Worm (Caenorhabditis elegans): ENCODE measurements around the gene Y48G9A.11.

Gene Y48G9A.11

DNA sequence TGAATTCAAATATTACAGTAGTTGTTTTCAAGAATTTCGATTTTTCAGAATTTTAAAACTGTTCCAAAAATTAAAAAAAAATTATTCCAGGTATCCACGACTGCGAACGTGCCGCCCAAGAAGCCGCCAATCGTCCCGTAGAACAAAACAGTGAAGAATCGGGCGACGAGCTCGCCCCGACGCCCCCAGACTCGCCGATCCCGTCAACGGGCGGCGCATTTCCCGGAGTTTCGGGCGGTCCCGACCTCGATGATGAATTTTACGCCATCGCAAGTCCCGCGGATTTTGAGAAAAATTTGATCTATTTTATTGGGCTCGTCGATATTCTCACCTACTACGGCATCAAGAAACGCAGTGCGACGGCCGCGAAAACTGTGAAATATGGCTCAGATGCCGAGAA is 10.8 kb downstream of the Y48G9A.11 start:
- TF ChIP-seq pha-4 (tag; optimal IDR thresholded peaks at IDR 0.05) (no peak), nhr-12 (tag; optimal IDR thresholded peaks at IDR 0.05) (no peak)

ce11 chrIII:2101895-2102345 is 14.8 kb downstream of the Y48G9A.11 start, which contains the start of gene ppk-2:
ppk-2 (plus strand) TSS chrIII:2102295.
- TF ChIP-seq tbx-8 (GFP tag; optimal IDR thresholded peaks at IDR 0.05) (no peak), snpc-4 (tag; optimal IDR thresholded peaks at IDR 0.05) (no peak), ceh-39 (tag; optimal IDR thresholded peaks at IDR 0.05) (no peak), hlh-1 (tag; optimal IDR thresholded peaks at IDR 0.05) (no peak), blmp-1 (tag; optimal IDR thresholded peaks at IDR 0.05) (no peak), nhr-237 (tag; optimal IDR thresholded peaks at IDR 0.05) (no peak), ztf-11 (tag; optimal IDR thresholded peaks at IDR 0.05) (no peak), mab-5 (tag; optimal IDR thresholded peaks at IDR 0.05) (no peak), ceh-83 (GFP tag; optimal IDR thresholded peaks at IDR 0.05) (no peak), sem-2 (GFP tag; optimal IDR thresholded peaks at IDR 0.05) (no peak), zip-8 (tag; optimal IDR thresholded peaks at IDR 0.05) (no peak), lsy-2 (tag; optimal IDR thresholded peaks at IDR 0.05) (no peak), unc-62 (GFP tag; optimal IDR thresholded peaks at IDR 0.05) (no peak), pha-4 (tag; optimal IDR thresholded peaks at IDR 0.05) (no peak), ceh-43 (GFP tag; optimal IDR thresholded peaks at IDR 0.05) (no peak), lin-13 (tag; optimal IDR thresholded peaks at IDR 0.05) (no peak), flh-1 (GFP tag; optimal IDR thresholded peaks at IDR 0.05) (no peak)

ce11 chrIII:2101310-2101709 is 15.4 kb downstream of the Y48G9A.11 start:
- TF ChIP-seq mls-2 (tag; optimal IDR thresholded peaks at IDR 0.05) (no peak), nhr-28 (tag; optimal IDR thresholded peaks at IDR 0.05) (no peak), ceh-39 (tag; optimal IDR thresholded peaks at IDR 0.05) (no peak), lin-13 (tag; optimal IDR thresholded peaks at IDR 0.05) (no peak), ham-2 (GFP tag; optimal IDR thresholded peaks at IDR 0.05) (no peak), ces-1 (GFP tag; optimal IDR thresholded peaks at IDR 0.05) (no peak)

DNA sequence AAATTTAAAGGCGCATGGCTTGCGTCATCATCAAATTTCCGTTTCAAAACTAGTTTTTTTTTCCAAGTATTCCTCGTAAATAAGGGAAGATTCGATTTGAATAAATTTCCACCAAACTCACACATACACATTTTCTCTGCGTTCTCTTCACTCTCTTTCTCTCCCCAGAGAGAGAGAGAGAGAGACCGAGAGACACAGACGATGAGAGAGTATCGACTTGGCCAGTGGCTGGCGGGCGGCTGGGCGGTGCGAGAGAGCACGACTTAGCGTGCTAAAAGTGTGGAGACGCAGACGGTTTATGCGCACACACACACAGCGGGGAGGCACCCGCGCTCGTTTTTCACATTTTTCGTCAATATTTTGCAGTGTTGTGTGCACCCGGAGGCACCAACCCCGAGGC is 15.9 kb downstream of the Y48G9A.11 start:
- no peak for TF ChIP-seq ceh-43 (GFP tag; optimal IDR thresholded peaks at IDR 0.05)
- peak; percentile 70 for TF ChIP-seq ceh-39 (tag; optimal IDR thresholded peaks at IDR 0.05)
- TF ChIP-seq drap-1 (GFP tag; optimal IDR thresholded peaks at IDR 0.05) = no peak
- TF ChIP-seq blmp-1 (tag; optimal IDR thresholded peaks at IDR 0.05) = no peak
- peak; percentile 95 for TF ChIP-seq ces-1 (GFP tag; optimal IDR thresholded peaks at IDR 0.05)
- no peak for TF ChIP-seq mls-2 (tag; optimal IDR thresholded peaks at IDR 0.05)
- no peak for TF ChIP-seq zip-8 (tag; optimal IDR thresholded peaks at IDR 0.05)
- no peak for TF ChIP-seq mep-1 (tag; optimal IDR thresholded peaks at IDR 0.05)
- peak; percentile 67 for TF ChIP-seq pha-4 (tag; optimal IDR thresholded peaks at IDR 0.05)
- TF ChIP-seq flh-1 (GFP tag; optimal IDR thresholded peaks at IDR 0.05) = no peak
- TF ChIP-seq M03D4.4 (tag; optimal IDR thresholded peaks at IDR 0.05) = peak; percentile 13
- TF ChIP-seq hlh-1 (tag; optimal IDR thresholded peaks at IDR 0.05) = no peak
- no peak for TF ChIP-seq nhr-12 (tag; optimal IDR thresholded peaks at IDR 0.05)
- TF ChIP-seq unc-62 (GFP tag; optimal IDR thresholded peaks at IDR 0.05) = peak; percentile 8
- no peak for TF ChIP-seq sem-2 (GFP tag; optimal IDR thresholded peaks at IDR 0.05)
- TF ChIP-seq sptf-1 (tag; optimal IDR thresholded peaks at IDR 0.05) = peak; percentile 27
- no peak for TF ChIP-seq ztf-11 (tag; optimal IDR thresholded peaks at IDR 0.05)
- peak; percentile 56 for TF ChIP-seq lsy-2 (tag; optimal IDR thresholded peaks at IDR 0.05)
- TF ChIP-seq snpc-4 (tag; optimal IDR thresholded peaks at IDR 0.05) = no peak

ce11 chrIII:2099808-2100366 is 16.8 kb downstream of the Y48G9A.11 start:
- TF ChIP-seq mls-2 (tag; optimal IDR thresholded peaks at IDR 0.05) (no peak), mab-5 (tag; optimal IDR thresholded peaks at IDR 0.05) (no peak), sptf-1 (tag; optimal IDR thresholded peaks at IDR 0.05) (no peak), lin-13 (tag; optimal IDR thresholded peaks at IDR 0.05) (no peak), ztf-11 (tag; optimal IDR thresholded peaks at IDR 0.05) (no peak), nhr-2 (tag; optimal IDR thresholded peaks at IDR 0.05) (no peak), hlh-1 (tag; optimal IDR thresholded peaks at IDR 0.05) (no peak)

DNA sequence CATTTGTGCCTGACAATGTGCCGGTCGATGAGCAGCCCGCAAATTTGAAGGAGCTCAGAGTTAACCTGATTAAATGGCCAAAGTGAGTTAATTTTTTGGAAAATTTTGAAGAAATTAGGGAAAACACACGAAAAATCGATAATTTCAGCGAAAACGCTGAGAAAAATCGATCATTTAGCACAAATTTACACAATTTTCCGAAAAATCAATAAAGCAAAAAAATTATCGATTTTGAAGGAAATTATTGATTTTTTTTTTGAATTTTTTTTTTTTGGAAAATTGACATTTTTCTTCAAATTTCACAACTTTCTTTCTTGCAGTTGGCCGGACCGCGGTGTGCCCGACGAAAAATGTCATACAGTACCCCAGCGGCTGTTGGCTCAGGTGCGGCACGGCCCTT is 18.5 kb downstream of the Y48G9A.11 start:
- TF ChIP-seq unc-62 (GFP tag; optimal IDR thresholded peaks at IDR 0.05) (no peak), snpc-4 (tag; optimal IDR thresholded peaks at IDR 0.05) (no peak), zip-8 (tag; optimal IDR thresholded peaks at IDR 0.05) (no peak), nhr-2 (tag; optimal IDR thresholded peaks at IDR 0.05) (no peak), elt-3 (tag; optimal IDR thresholded peaks at IDR 0.05) (no peak), lsy-2 (tag; optimal IDR thresholded peaks at IDR 0.05) (no peak), cnd-1 (tag; optimal IDR thresholded peaks at IDR 0.05) (no peak), sptf-1 (tag; optimal IDR thresholded peaks at IDR 0.05) (no peak), ceh-83 (GFP tag; optimal IDR thresholded peaks at IDR 0.05) (no peak), nhr-237 (tag; optimal IDR thresholded peaks at IDR 0.05) (no peak), ceh-39 (tag; optimal IDR thresholded peaks at IDR 0.05) (no peak), unc-39 (tag; optimal IDR thresholded peaks at IDR 0.05) (no peak), M03D4.4 (tag; optimal IDR thresholded peaks at IDR 0.05) (no peak), tbx-8 (GFP tag; optimal IDR thresholded peaks at IDR 0.05) (no peak), bed-3 (GFP tag; optimal IDR thresholded peaks at IDR 0.05) (no peak), hlh-1 (tag; optimal IDR thresholded peaks at IDR 0.05) (no peak), mep-1 (tag; optimal IDR thresholded peaks at IDR 0.05) (no peak)

All from whole organism, mixed stage, embryonic.